Worm (Caenorhabditis elegans) whole organism, mixed stage, embryonic: Measurements from ENCODE around the gene Y24F12A.1.

ENCODE experiments used
- M03D4.4 ChIP-seq: sonication (generic microtip); optimal IDR thresholded peaks from 2 replicates; lab custom pipeline; 2017; ENCODE audit warnings: mild to moderate bottlenecking, missing genetic modification characterization, missing compliant biosample characterization
- bed-3 ChIP-seq: fragments of 200-800 bp; sonication (Bioruptor generic); optimal IDR thresholded peaks from 3 replicates; lab custom pipeline; 2018; ENCODE audit warnings: mild to moderate bottlenecking, missing genetic modification characterization, moderate library complexity, missing compliant biosample characterization
- blmp-1 ChIP-seq: fragments of 150-350 bp; optimal IDR thresholded peaks from 2 replicates; lab custom pipeline; 2014; ENCODE audit warnings: missing biosample characterization, missing genetic modification characterization
- ceh-39 ChIP-seq: fragments of 150-350 bp; optimal IDR thresholded peaks from 2 replicates; lab custom pipeline; 2014; ENCODE audit warnings: missing biosample characterization, missing genetic modification characterization
- ceh-43 ChIP-seq: fragments of 200-800 bp; sonication (Bioruptor generic); optimal IDR thresholded peaks from 2 replicates; lab custom pipeline; 2018; ENCODE audit warnings: mild to moderate bottlenecking, missing genetic modification characterization, moderate library complexity, missing compliant biosample characterization
- ceh-83 ChIP-seq: fragments of 200-800 bp; sonication (Bioruptor generic); optimal IDR thresholded peaks from 2 replicates; lab custom pipeline; 2018; ENCODE audit warnings: mild to moderate bottlenecking, missing genetic modification characterization, missing compliant biosample characterization
- ces-1 ChIP-seq: fragments of 150-350 bp; optimal IDR thresholded peaks from 2 replicates; lab custom pipeline; 2014; ENCODE audit warnings: missing biosample characterization, missing genetic modification reagents, missing genetic modification characterization
- cnd-1 ChIP-seq: fragments of 200-800 bp; sonication (Bioruptor generic); optimal IDR thresholded peaks from 2 replicates; lab custom pipeline; 2018; ENCODE audit warnings: mild to moderate bottlenecking, missing genetic modification characterization, missing compliant biosample characterization
- drap-1 ChIP-seq: fragments of 200-800 bp; sonication (Bioruptor generic); optimal IDR thresholded peaks from 3 replicates; lab custom pipeline; 2018; ENCODE audit warnings: mild to moderate bottlenecking, missing genetic modification characterization, missing compliant biosample characterization
- elt-1 ChIP-seq: sonication (generic microtip); optimal IDR thresholded peaks from 2 replicates; lab custom pipeline; 2017; ENCODE audit warnings: missing genetic modification characterization, mild to moderate bottlenecking, missing compliant biosample characterization, antibody characterized with exemption, moderate library complexity, borderline replicate concordance; ENCODE audit not compliant: insufficient read depth
- elt-3 ChIP-seq: fragments of 150-350 bp; optimal IDR thresholded peaks from 2 replicates; lab custom pipeline; 2014; ENCODE audit warnings: missing biosample characterization, missing genetic modification characterization
- flh-1 ChIP-seq: fragments of 200-800 bp; sonication (Bioruptor generic); optimal IDR thresholded peaks from 2 replicates; lab custom pipeline; 2018; ENCODE audit warnings: mild to moderate bottlenecking, missing genetic modification characterization, moderate library complexity, missing compliant biosample characterization
- ham-2 ChIP-seq: fragments of 200-800 bp; sonication (Bioruptor generic); optimal IDR thresholded peaks from 2 replicates; lab custom pipeline; 2018; ENCODE audit warnings: mild to moderate bottlenecking, missing genetic modification characterization, missing compliant biosample characterization
- hlh-1 ChIP-seq: fragments of 150-350 bp; optimal IDR thresholded peaks from 2 replicates; lab custom pipeline; 2014; ENCODE audit warnings: missing biosample characterization, missing genetic modification reagents, missing genetic modification characterization
- lin-13 ChIP-seq: fragments of 150-350 bp; optimal IDR thresholded peaks from 2 replicates; lab custom pipeline; 2014; ENCODE audit warnings: missing biosample characterization, missing genetic modification characterization
- lin-32 ChIP-seq: fragments of 200-800 bp; sonication (Bioruptor generic); optimal IDR thresholded peaks from 2 replicates; lab custom pipeline; 2018; ENCODE audit warnings: mild to moderate bottlenecking, missing genetic modification characterization, missing compliant biosample characterization
- lsy-2 ChIP-seq: fragments of 150-350 bp; optimal IDR thresholded peaks from 2 replicates; lab custom pipeline; 2014; ENCODE audit warnings: missing biosample characterization, missing genetic modification characterization
- mab-5 ChIP-seq: fragments of 150-350 bp; optimal IDR thresholded peaks from 2 replicates; lab custom pipeline; 2014; ENCODE audit warnings: missing biosample characterization, missing genetic modification characterization
- mep-1 ChIP-seq: fragments of 150-350 bp; optimal IDR thresholded peaks from 2 replicates; lab custom pipeline; 2017; ENCODE audit warnings: missing biosample characterization, missing genetic modification reagents, missing genetic modification characterization, inconsistent platforms
- mls-2 ChIP-seq: sonication (generic microtip); optimal IDR thresholded peaks from 2 replicates; lab custom pipeline; 2016; ENCODE audit warnings: mild to moderate bottlenecking, missing genetic modification characterization, moderate library complexity, missing compliant biosample characterization
- nhr-12 ChIP-seq: fragments of 150-350 bp; optimal IDR thresholded peaks from 2 replicates; lab custom pipeline; 2014; ENCODE audit warnings: missing biosample characterization, missing genetic modification characterization
- nhr-2 ChIP-seq: fragments of 150-350 bp; optimal IDR thresholded peaks from 2 replicates; lab custom pipeline; 2014; ENCODE audit warnings: missing biosample characterization, missing genetic modification characterization
- nhr-237 ChIP-seq: fragments of 150-350 bp; optimal IDR thresholded peaks from 2 replicates; lab custom pipeline; 2014; ENCODE audit warnings: missing biosample characterization, missing genetic modification characterization
- nhr-28 ChIP-seq: fragments of 150-350 bp; optimal IDR thresholded peaks from 2 replicates; lab custom pipeline; 2014; ENCODE audit warnings: missing biosample characterization, missing genetic modification characterization
- nhr-76 ChIP-seq: sonication (generic microtip); optimal IDR thresholded peaks from 2 replicates; lab custom pipeline; 2017; ENCODE audit warnings: missing biosample characterization, missing genetic modification characterization
- pha-4 ChIP-seq: fragments of 150-350 bp; optimal IDR thresholded peaks from 2 replicates; lab custom pipeline; 2018; ENCODE audit warnings: missing biosample characterization, missing genetic modification reagents, missing genetic modification characterization
- sem-2 ChIP-seq: fragments of 200-800 bp; sonication (Bioruptor generic); optimal IDR thresholded peaks from 2 replicates; lab custom pipeline; 2018; ENCODE audit warnings: mild to moderate bottlenecking, missing genetic modification characterization, missing compliant biosample characterization
- snpc-4 ChIP-seq: fragments of 150-350 bp; optimal IDR thresholded peaks from 2 replicates; lab custom pipeline; 2014; ENCODE audit warnings: missing biosample characterization, missing genetic modification characterization
- sptf-1 ChIP-seq: sonication (generic microtip); optimal IDR thresholded peaks from 2 replicates; lab custom pipeline; 2017; ENCODE audit warnings: mild to moderate bottlenecking, missing genetic modification characterization, moderate library complexity, missing compliant biosample characterization
- tbx-8 ChIP-seq: fragments of 200-800 bp; sonication (Bioruptor generic); optimal IDR thresholded peaks from 2 replicates; lab custom pipeline; 2018; ENCODE audit warnings: mild to moderate bottlenecking, missing genetic modification characterization, moderate library complexity, missing compliant biosample characterization
- unc-120 ChIP-seq: sonication (generic microtip); optimal IDR thresholded peaks from 2 replicates; lab custom pipeline; 2017; ENCODE audit warnings: missing genetic modification characterization, missing compliant biosample characterization; ENCODE audit not compliant: poor library complexity, severe bottlenecking
- unc-39 ChIP-seq: fragments of 150-350 bp; optimal IDR thresholded peaks from 2 replicates; lab custom pipeline; 2014; ENCODE audit warnings: missing biosample characterization, missing genetic modification characterization
- unc-62 ChIP-seq: fragments of 150-350 bp; optimal IDR thresholded peaks from 2 replicates; lab custom pipeline; 2014; ENCODE audit warnings: missing biosample characterization, missing genetic modification reagents, missing genetic modification characterization
- zip-8 ChIP-seq: fragments of 150-350 bp; optimal IDR thresholded peaks from 2 replicates; lab custom pipeline; 2014; ENCODE audit warnings: missing biosample characterization, missing genetic modification characterization
- ztf-11 ChIP-seq: fragments of 150-350 bp; optimal IDR thresholded peaks from 2 replicates; lab custom pipeline; 2014; ENCODE audit warnings: missing biosample characterization, missing genetic modification characterization

Y24F12A.1 gene

ce11 chrIV:11601721-11602405, 3.2 kb upstream of the Y24F12A.1 start:
- TF ChIP-seq tbx-8 (GFP tag; lab: Kevin White, UChicago): no peak
- peak; percentile 17 for TF ChIP-seq sptf-1 (tag; lab: Kevin White, UChicago)
- TF ChIP-seq pha-4: peak; percentile 49
- no peak for TF ChIP-seq unc-39
- TF ChIP-seq hlh-1 (tag; lab: Kevin White, UChicago): peak; percentile 39
- TF ChIP-seq elt-1 (tag; lab: Kevin White, UChicago): peak; percentile 18
- TF ChIP-seq zip-8 (tag; lab: Kevin White, UChicago): no peak
- TF ChIP-seq lin-13 (tag; lab: Kevin White, UChicago): peak; percentile 52
- no peak for TF ChIP-seq ceh-43 (GFP tag; lab: Kevin White, UChicago)
- TF ChIP-seq mep-1: peak; percentile 80
- peak; percentile 39 for TF ChIP-seq M03D4.4 (tag; lab: Kevin White, UChicago)
- TF ChIP-seq ces-1 (GFP tag; lab: Kevin White, UChicago): peak; percentile 22
- TF ChIP-seq nhr-12 (tag; lab: Kevin White, UChicago): no peak
- no peak for TF ChIP-seq elt-3 (tag; lab: Kevin White, UChicago)
- no peak for TF ChIP-seq bed-3 (GFP tag; lab: Kevin White, UChicago)
- peak; percentile 32 for TF ChIP-seq mls-2 (tag; lab: Kevin White, UChicago)
- TF ChIP-seq lin-32: no peak
- peak; percentile 33 for TF ChIP-seq drap-1
- TF ChIP-seq ham-2 (GFP tag; lab: Kevin White, UChicago): no peak
- TF ChIP-seq ztf-11: no peak
- no peak for TF ChIP-seq flh-1 (GFP tag; lab: Kevin White, UChicago)
- TF ChIP-seq cnd-1 (tag; lab: Kevin White, UChicago): no peak
- no peak for TF ChIP-seq blmp-1 (tag; lab: Kevin White, UChicago)
- no peak for TF ChIP-seq sem-2 (GFP tag; lab: Kevin White, UChicago)
- peak; percentile 91 for TF ChIP-seq lsy-2 (tag; lab: Kevin White, UChicago)
- TF ChIP-seq nhr-76 (tag; lab: Kevin White, UChicago): no peak
- TF ChIP-seq unc-120 (tag; lab: Kevin White, UChicago): peak; percentile 19
- peak; percentile 8 for TF ChIP-seq ceh-39
- TF ChIP-seq mab-5: no peak
- TF ChIP-seq nhr-2 (tag; lab: Kevin White, UChicago): no peak
- TF ChIP-seq nhr-237: no peak
- no peak for TF ChIP-seq snpc-4 (tag; lab: Kevin White, UChicago)
- no peak for TF ChIP-seq nhr-28 (tag; lab: Kevin White, UChicago)
- peak; percentile 38 for TF ChIP-seq unc-62 (GFP tag; lab: Kevin White, UChicago)
- TF ChIP-seq ceh-83 (GFP tag; lab: Kevin White, UChicago): no peak
- TF ChIP-seq, all 35 proteins: peak for 14

- no peak for TF ChIP-seq pha-4
- TF ChIP-seq, all 35 proteins: peak for 0
Observed at ce11 chrIV:11602498-11603068, 2.5 kb upstream of the Y24F12A.1 start, which contains the start of gene rps-11. Gene rps-11, plus strand, starts transcription at chrIV:11602641.

ce11 chrIV:11603265-11603840, 1.7 kb upstream of the Y24F12A.1 start:
- no peak for TF ChIP-seq nhr-2 (tag; lab: Kevin White, UChicago)
- no peak for TF ChIP-seq unc-39
- no peak for TF ChIP-seq cnd-1 (tag; lab: Kevin White, UChicago)
- TF ChIP-seq flh-1 (GFP tag; lab: Kevin White, UChicago): no peak
- no peak for TF ChIP-seq lsy-2 (tag; lab: Kevin White, UChicago)
- TF ChIP-seq mls-2 (tag; lab: Kevin White, UChicago): no peak
- TF ChIP-seq ceh-43 (GFP tag; lab: Kevin White, UChicago): no peak
- no peak for TF ChIP-seq bed-3 (GFP tag; lab: Kevin White, UChicago)
